Fruit fly (Drosophila melanogaster) whole organism: ENCODE measurements around the gene stg.

Experiments
- CG8478 ChIP-seq: fragments of >200 bp; optimal IDR thresholded peaks from 2 replicates; lab custom pipeline; 2018; ENCODE audit warnings: inconsistent platforms
- Dll ChIP-seq: fragments of >200 bp; optimal IDR thresholded peaks from 2 replicates; lab custom pipeline; 2017
- EcR ChIP-seq, 2 experiments: fragments of >200 bp; optimal IDR thresholded peaks; 2 replicates each; lab custom pipeline; 2017; ENCODE audit warnings: missing biosample characterization in 2 of 2, missing genetic modification characterization in 2 of 2, missing genetic modification reagents in 2 of 2
- pan ChIP-seq: fragments of >200 bp; optimal IDR thresholded peaks from 2 replicates; lab custom pipeline; 2017
- psq ChIP-seq: fragments of >200 bp; optimal IDR thresholded peaks from 2 replicates; lab custom pipeline; 2017
- usp ChIP-seq: fragments of >200 bp; optimal IDR thresholded peaks from 2 replicates; lab custom pipeline; 2017; ENCODE audit warnings: missing biosample characterization, missing genetic modification characterization, mixed read lengths

Gene stg

dm6 chr3R:29214982-29215533 lies 40.5 kb downstream of the stg start:
- TF ChIP-seq pan (lab: Kevin White, UChicago) (no peak), EcR (GFP tag; optimal IDR thresholded peaks at IDR 0.05; lab: Kevin White, UChicago) (no peak), Dll (no peak), usp (GFP tag; lab: Kevin White, UChicago) (no peak), psq (lab: Kevin White, UChicago) (no peak), CG8478 (no peak)

- TF ChIP-seq usp (GFP tag; lab: Kevin White, UChicago), result no peak
- TF ChIP-seq CG8478, result no peak
- no peak for TF ChIP-seq psq (lab: Kevin White, UChicago)
- no peak for TF ChIP-seq pan (lab: Kevin White, UChicago)
- peak; percentile 51 for TF ChIP-seq Dll
- TF ChIP-seq EcR (GFP tag; optimal IDR thresholded peaks at IDR 0.05; lab: Kevin White, UChicago), result peak in 1 of 2 experiments; percentile 90
Measured at dm6 chr3R:29214262-29214661, 41.3 kb downstream of the stg start.

dm6 chr3R:29213416-29213815 lies 42.2 kb downstream of the stg start:
- TF ChIP-seq EcR (GFP tag; optimal IDR thresholded peaks at IDR 0.05; lab: Kevin White, UChicago), result no peak
- TF ChIP-seq pan (lab: Kevin White, UChicago), result no peak

dm6 chr3R:29212534-29212933 lies 43.1 kb downstream of the stg start:
- TF ChIP-seq psq (lab: Kevin White, UChicago) (no peak), pan (lab: Kevin White, UChicago) (no peak), EcR (GFP tag; optimal IDR thresholded peaks at IDR 0.05; lab: Kevin White, UChicago) (no peak), CG8478 (no peak), Dll (no peak), usp (GFP tag; lab: Kevin White, UChicago) (no peak)

DNA sequence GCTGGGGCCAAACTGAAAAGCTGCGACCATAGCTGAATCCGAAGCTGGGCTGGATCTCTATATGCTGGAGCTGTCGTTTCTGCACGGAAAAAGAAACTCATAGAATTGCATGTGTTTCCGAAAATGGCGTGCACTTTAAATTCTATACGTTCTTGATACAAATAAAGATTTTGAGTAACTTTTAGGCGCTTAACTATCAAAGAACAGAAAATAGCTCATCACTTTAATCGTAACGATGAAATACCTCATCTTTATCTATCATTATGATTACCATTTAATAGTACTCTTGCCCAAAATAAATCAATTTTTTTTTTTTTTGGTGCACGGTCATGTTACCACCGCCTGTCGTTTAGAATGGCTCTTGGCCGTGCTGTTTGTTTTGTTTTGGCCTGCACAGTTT lies 43.9 kb downstream of the stg start:
- TF ChIP-seq psq (lab: Kevin White, UChicago), result no peak
- no peak for TF ChIP-seq Dll
- TF ChIP-seq EcR (GFP tag; optimal IDR thresholded peaks at IDR 0.05; lab: Kevin White, UChicago), result no peak
- TF ChIP-seq usp (GFP tag; lab: Kevin White, UChicago), result no peak
- TF ChIP-seq pan (lab: Kevin White, UChicago), result no peak

DNA sequence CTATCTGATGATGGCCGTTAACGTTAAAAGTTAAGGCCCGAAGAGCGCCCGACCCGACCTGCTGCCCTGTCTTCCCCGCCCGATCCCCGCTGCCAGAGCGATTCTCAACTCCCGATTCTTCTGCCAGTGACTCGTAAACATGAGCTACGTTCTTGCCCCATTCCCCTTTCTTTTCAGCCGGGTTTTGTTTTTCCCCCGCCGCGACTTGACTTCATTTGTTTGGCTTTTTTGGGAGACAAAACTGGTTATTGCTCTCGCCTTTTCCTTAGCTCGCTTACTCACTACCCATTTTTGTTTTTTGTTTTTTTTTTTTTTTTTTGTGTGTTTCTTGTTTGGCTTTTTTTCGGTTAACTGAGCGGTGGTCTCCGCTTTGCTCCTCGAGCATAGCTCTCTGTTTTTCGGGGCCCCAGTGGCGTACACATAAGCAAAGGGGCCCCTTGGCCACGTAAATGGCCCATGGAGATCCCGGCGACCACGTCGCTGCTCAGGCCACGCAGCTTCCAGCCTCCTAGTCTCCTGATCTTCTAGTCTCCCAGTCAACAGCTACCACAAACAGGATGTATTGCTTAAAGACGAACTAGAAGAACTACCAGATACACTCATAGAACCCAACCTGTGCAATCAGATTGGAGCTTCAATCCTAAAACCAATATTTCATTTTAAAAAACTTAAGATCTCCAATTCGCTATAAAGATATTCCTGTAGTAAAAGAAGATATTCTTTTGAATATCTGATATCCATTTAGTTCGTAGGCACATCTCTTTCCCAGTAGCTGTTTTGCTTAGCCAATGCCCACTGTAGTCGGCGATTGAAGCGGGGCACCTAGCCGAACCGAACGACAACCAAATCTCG lies 44.8 kb downstream of the stg start:
- TF ChIP-seq Dll (peak; percentile 11), pan (lab: Kevin White, UChicago) (no peak), psq (lab: Kevin White, UChicago) (no peak), EcR (GFP tag; optimal IDR thresholded peaks at IDR 0.05; lab: Kevin White, UChicago) (peak in 1 of 2 experiments; percentile 70)

- TF ChIP-seq EcR (GFP tag; optimal IDR thresholded peaks at IDR 0.05; lab: Kevin White, UChicago) (no peak), pan (lab: Kevin White, UChicago) (no peak), psq (lab: Kevin White, UChicago) (no peak), CG8478 (no peak), usp (GFP tag; lab: Kevin White, UChicago) (no peak), Dll (no peak)
Measured at dm6 chr3R:29210091-29210490, 45.5 kb downstream of the stg start.

dm6 chr3R:29207996-29208395 lies 47.6 kb downstream of the stg start:
- TF ChIP-seq usp (GFP tag; lab: Kevin White, UChicago), result no peak
- TF ChIP-seq Dll, result no peak
- TF ChIP-seq EcR (GFP tag; optimal IDR thresholded peaks at IDR 0.05; lab: Kevin White, UChicago), result no peak
- TF ChIP-seq CG8478, result no peak
- TF ChIP-seq psq (lab: Kevin White, UChicago), result no peak
- no peak for TF ChIP-seq pan (lab: Kevin White, UChicago)

- no peak for TF ChIP-seq CG8478
- peak in 1 of 2 experiments; percentile 32 for TF ChIP-seq EcR (GFP tag; optimal IDR thresholded peaks at IDR 0.05; lab: Kevin White, UChicago)
Measured at dm6 chr3R:29207012-29207656, 48.5 kb downstream of the stg start.

DNA sequence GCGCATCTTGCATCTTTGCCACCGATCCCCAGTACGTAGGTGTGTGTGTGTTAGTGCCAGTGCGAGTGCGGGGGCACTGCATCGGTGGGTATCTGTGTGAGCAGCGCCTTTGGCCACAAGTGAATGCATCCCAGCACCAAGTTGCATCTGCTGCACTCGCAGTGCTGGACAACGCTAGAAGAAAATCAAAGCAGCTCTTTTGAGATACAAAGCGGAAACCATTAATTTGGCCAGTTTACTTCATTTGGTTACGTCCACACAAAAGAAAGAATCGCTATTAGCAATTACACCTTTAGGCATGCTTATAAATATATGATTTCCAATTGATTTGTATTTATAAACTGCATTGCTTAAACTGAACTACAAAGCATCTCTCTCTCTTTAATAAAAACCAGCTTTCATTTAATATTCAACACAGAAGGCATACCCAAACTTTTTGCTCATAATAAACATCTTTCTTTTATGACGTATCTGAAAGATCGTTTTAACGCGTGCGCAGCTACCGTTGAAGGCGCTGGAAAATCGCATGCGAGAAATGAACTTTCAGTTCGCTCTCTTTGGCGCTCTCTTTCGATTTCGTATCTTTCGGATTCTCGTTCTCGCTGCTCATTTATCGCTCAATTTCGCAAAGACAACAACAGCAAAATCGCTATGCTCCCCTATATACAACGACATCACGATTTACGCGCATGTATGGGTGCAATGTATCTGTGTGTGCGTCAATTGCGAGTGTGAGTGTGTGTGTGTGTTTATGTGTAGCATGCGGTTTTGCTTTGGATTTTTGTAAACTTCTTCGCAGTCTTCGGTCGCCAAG lies 49.2 kb downstream of the stg start:
- TF ChIP-seq EcR (GFP tag; optimal IDR thresholded peaks at IDR 0.05; lab: Kevin White, UChicago) (no peak), CG8478 (peak; percentile 28)

dm6 chr3R:29204612-29205480 lies 50.8 kb downstream of the stg start:
- TF ChIP-seq CG8478 (no peak), pan (lab: Kevin White, UChicago) (no peak), EcR (GFP tag; optimal IDR thresholded peaks at IDR 0.05; lab: Kevin White, UChicago) (no peak), usp (GFP tag; lab: Kevin White, UChicago) (no peak), Dll (no peak), psq (lab: Kevin White, UChicago) (no peak)
